Worm (Caenorhabditis elegans): ENCODE data around the gene F28B1.2.

Gene F28B1.2

DNA sequence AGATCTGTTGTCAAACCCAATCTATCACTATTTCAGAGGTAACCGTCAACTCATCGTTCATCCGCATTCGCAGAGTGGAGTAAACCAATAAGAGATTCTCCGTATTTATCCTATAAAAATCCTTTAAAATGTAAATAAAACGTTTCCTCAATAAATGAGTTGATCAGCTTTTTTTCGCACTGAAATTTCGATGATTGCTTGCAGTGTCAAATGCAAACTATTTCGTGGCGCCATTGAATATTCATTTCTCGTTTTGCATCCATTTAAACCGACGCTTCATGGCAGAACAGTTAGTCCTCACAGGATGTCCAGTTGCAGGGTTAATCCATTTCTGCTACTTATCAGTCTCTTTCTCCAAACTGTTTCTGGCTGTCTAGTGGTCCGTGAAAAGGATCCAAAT is 17.0 kb downstream of the F28B1.2 start, which contains the start of gene F28B1.9:
TSS of gene F28B1.9 (plus strand) at position 301 of the 400 bp plus-strand sequence.
- TF ChIP-seq ref-1 (GFP tag; conservative IDR thresholded peaks at IDR 0.05) (no peak), ztf-23 (GFP tag; IDR thresholded peaks at IDR 0.05) (no peak), flt-1 (GFP tag; IDR thresholded peaks at IDR 0.05) (no peak), klf-2 (GFP tag; conservative IDR thresholded peaks at IDR 0.05) (no peak), cog-1 (tag; optimal IDR thresholded peaks at IDR 0.05) (no peak), T22C8.4 (GFP tag; IDR thresholded peaks at IDR 0.05) (no peak), tab-1 (GFP tag; IDR thresholded peaks at IDR 0.05) (no peak)

DNA sequence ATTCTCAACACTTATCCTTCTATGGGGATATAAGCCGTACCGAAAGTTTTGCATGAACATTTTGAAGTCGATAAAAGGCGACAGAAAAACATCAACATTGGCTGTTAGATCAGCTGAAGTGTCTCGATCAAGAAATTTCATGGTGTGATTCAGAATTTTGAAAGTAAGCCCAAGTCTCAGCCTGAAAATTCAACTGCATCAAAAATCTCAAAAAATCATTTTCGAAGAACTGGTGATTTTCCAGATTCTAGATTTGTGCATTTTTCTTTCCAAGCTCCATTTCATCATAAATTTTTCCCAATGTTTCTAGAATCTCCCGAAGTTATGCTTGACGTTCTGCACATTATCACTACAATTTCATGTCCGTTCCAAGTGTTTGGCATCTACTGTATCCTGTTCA is 20.1 kb downstream of the F28B1.2 start, which contains the start of gene srh-255:
TSS of gene srh-255 (plus strand) at position 301 of the 400 bp plus-strand sequence.
- TF ChIP-seq cog-1 (tag; optimal IDR thresholded peaks at IDR 0.05): no peak
- no peak for TF ChIP-seq klf-2 (GFP tag; conservative IDR thresholded peaks at IDR 0.05)
- no peak for TF ChIP-seq med-1 (GFP tag; optimal IDR thresholded peaks at IDR 0.05; ENCODE audit: insufficient read depth)
- no peak for TF ChIP-seq ref-1 (GFP tag; conservative IDR thresholded peaks at IDR 0.05)
- TF ChIP-seq T22C8.4 (GFP tag; IDR thresholded peaks at IDR 0.05): no peak
- no peak for TF ChIP-seq flt-1 (GFP tag; IDR thresholded peaks at IDR 0.05)
- no peak for TF ChIP-seq ztf-29 (GFP tag; IDR thresholded peaks at IDR 0.05)
- TF ChIP-seq tab-1 (GFP tag; IDR thresholded peaks at IDR 0.05): no peak
- TF ChIP-seq ztf-23 (GFP tag; IDR thresholded peaks at IDR 0.05): no peak

DNA sequence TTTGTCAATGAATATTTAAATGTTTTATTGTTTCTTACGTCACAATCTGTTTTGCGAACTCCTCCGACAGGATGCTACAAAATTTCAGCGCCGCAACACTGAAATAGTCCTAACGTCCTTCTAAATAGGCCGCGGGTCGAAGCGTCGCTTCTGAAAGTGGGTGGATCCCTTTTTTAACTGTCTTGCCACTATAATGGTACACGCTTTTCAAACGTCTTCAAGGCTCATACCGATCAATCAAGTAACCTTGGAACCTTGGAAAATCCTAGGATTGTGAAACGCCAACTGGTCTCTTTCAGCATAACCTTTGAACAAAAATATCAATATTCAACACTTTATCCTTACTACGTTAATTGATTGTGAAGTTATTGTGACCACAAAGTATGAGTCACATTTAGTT is 22.0 kb downstream of the F28B1.2 start:
- TF ChIP-seq flt-1 (GFP tag; IDR thresholded peaks at IDR 0.05): no peak
- no peak for TF ChIP-seq T22C8.4 (GFP tag; IDR thresholded peaks at IDR 0.05)
- TF ChIP-seq cog-1 (tag; optimal IDR thresholded peaks at IDR 0.05): no peak
- TF ChIP-seq klf-2 (GFP tag; conservative IDR thresholded peaks at IDR 0.05): no peak
- TF ChIP-seq ztf-23 (GFP tag; IDR thresholded peaks at IDR 0.05): no peak
- TF ChIP-seq ztf-29 (GFP tag; IDR thresholded peaks at IDR 0.05): no peak

DNA sequence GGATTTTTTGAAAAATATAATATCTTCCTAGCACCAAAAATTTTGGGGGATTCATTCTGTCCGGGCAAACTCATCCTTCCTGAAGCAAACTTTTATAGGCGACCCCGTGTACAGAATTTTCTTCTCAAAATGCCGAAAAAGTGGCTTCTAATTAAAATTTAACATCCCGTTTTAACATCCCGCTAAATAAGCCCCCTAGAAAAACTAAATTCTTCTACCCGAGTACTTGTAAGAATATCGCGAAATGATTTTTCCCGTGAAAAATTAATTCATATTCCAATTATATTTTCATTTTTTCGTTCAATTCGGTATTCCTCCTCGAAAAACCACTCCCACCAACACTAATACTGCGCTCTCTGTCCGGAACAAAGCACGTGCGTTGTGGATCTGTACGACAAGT is 24.2 kb downstream of the F28B1.2 start, which contains the start of gene T05E12.8:
TSS of gene T05E12.8 (plus strand) at position 301 of the 400 bp plus-strand sequence.
- no peak for TF ChIP-seq flt-1 (GFP tag; IDR thresholded peaks at IDR 0.05)
- no peak for TF ChIP-seq tab-1 (GFP tag; IDR thresholded peaks at IDR 0.05)
- TF ChIP-seq ztf-23 (GFP tag; IDR thresholded peaks at IDR 0.05): no peak
- TF ChIP-seq med-1 (GFP tag; optimal IDR thresholded peaks at IDR 0.05; ENCODE audit: insufficient read depth): no peak
- TF ChIP-seq ref-1 (GFP tag; conservative IDR thresholded peaks at IDR 0.05): no peak
- no peak for TF ChIP-seq ztf-29 (GFP tag; IDR thresholded peaks at IDR 0.05)
- no peak for TF ChIP-seq klf-2 (GFP tag; conservative IDR thresholded peaks at IDR 0.05)
- no peak for TF ChIP-seq cog-1 (tag; optimal IDR thresholded peaks at IDR 0.05)
- no peak for TF ChIP-seq T22C8.4 (GFP tag; IDR thresholded peaks at IDR 0.05)

DNA sequence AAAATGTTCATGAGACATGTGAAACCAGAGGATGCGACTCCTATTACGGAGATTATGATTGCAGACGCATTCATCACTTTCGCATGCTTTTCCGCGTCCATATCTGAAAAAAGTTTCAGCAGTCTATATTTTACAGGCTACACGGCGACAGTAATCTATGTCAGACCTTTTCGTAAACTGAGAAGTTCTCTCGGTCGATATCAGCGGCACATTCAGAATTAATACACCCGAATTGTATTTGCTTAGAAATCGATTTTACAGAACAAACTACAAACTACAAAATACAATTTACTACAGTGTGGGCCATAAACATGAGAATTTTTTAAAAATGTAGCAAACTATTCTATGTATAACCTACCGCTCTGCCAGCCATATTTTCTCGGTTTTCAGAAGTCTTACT is 27.0 kb downstream of the F28B1.2 start, which contains the start of gene srbc-14:
TSS of gene srbc-14 (minus strand) at position 101 of the 400 bp plus-strand sequence.
- TF ChIP-seq ref-1 (GFP tag; conservative IDR thresholded peaks at IDR 0.05) (no peak), klf-2 (GFP tag; conservative IDR thresholded peaks at IDR 0.05) (no peak), tab-1 (GFP tag; IDR thresholded peaks at IDR 0.05) (no peak), ztf-29 (GFP tag; IDR thresholded peaks at IDR 0.05) (no peak), flt-1 (GFP tag; IDR thresholded peaks at IDR 0.05) (no peak), ztf-23 (GFP tag; IDR thresholded peaks at IDR 0.05) (no peak), med-1 (GFP tag; optimal IDR thresholded peaks at IDR 0.05; ENCODE audit: insufficient read depth) (no peak), cog-1 (tag; optimal IDR thresholded peaks at IDR 0.05) (no peak), T22C8.4 (GFP tag; IDR thresholded peaks at IDR 0.05) (no peak)

DNA sequence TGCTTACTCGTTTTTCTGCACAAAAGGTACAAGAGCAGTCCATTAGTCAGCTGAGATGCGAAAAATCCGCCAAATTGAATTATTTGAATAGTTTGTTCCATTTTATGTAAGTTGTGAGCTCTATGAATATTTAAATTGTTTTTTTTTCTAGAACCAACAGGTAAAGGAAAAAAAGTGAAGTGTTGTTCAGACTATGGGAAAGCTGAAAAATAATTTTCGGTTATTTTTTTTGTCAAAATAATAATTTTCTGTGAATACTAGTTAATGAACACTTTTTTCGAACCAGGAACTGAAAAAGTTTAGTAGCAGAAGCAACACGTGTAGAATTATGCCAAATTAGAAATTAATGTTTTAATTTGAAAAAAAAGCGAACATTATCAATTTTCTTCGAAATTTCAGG is 31.3 kb downstream of the F28B1.2 start, which contains the start of gene str-125:
TSS of gene str-125 (minus strand) at position 101 of the 400 bp plus-strand sequence.
- TF ChIP-seq tab-1 (GFP tag; IDR thresholded peaks at IDR 0.05): no peak
- no peak for TF ChIP-seq med-1 (GFP tag; optimal IDR thresholded peaks at IDR 0.05; ENCODE audit: insufficient read depth)
- no peak for TF ChIP-seq ref-1 (GFP tag; conservative IDR thresholded peaks at IDR 0.05)
- TF ChIP-seq cog-1 (tag; optimal IDR thresholded peaks at IDR 0.05): no peak
- TF ChIP-seq ztf-23 (GFP tag; IDR thresholded peaks at IDR 0.05): no peak
- TF ChIP-seq flt-1 (GFP tag; IDR thresholded peaks at IDR 0.05): no peak

DNA sequence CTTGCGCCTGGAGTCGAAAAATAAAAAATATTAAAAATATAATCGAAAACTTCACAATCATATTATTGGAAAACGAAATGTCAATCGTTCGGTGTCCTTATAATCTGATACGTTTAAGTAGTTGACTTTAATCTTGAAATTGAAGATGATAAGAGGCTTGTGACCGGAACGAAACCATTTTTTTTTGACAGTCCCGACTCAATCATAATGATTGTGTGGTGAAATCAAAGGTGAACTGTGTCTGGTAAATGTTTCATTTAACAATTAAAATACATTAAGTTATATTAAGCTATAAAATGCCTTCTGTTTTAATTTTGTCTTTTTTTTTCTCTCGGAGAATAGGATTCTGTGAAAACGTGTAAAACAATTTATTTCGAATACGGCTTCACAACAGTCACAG is 33.3 kb downstream of the F28B1.2 start, which contains the start of gene T05E12.3:
TSS of gene T05E12.3 (minus strand) at position 101 of the 400 bp plus-strand sequence.
- no peak for TF ChIP-seq med-1 (GFP tag; optimal IDR thresholded peaks at IDR 0.05; ENCODE audit: insufficient read depth)

DNA sequence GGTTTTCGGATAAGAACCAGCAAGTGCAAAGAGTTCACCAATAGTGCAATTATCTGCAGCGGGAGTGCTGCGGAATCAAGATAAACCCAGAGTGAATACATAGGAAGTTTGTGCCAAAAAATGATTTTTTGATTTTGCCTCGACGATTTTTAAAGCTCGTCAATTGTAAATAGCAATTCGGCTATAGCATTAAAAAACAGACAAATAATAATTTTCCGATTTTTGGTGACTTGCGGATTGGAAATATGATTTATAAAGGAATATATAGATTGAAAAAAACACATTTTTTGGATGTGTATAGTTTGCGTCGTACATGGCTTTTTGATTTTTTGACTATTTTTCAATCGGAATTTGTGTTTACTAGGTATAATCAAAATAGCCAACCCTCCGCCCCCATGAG is 35.2 kb downstream of the F28B1.2 start, which contains the start of gene srw-20:
TSS of gene srw-20 (minus strand) at position 101 of the 400 bp plus-strand sequence.
- TF ChIP-seq ref-1 (GFP tag; conservative IDR thresholded peaks at IDR 0.05): no peak
- TF ChIP-seq med-1 (GFP tag; optimal IDR thresholded peaks at IDR 0.05; ENCODE audit: insufficient read depth): no peak
- TF ChIP-seq ztf-29 (GFP tag; IDR thresholded peaks at IDR 0.05): no peak
- no peak for TF ChIP-seq ztf-23 (GFP tag; IDR thresholded peaks at IDR 0.05)
- no peak for TF ChIP-seq tab-1 (GFP tag; IDR thresholded peaks at IDR 0.05)
- no peak for TF ChIP-seq flt-1 (GFP tag; IDR thresholded peaks at IDR 0.05)
- TF ChIP-seq klf-2 (GFP tag; conservative IDR thresholded peaks at IDR 0.05): no peak
- TF ChIP-seq cog-1 (tag; optimal IDR thresholded peaks at IDR 0.05): no peak
- no peak for TF ChIP-seq T22C8.4 (GFP tag; IDR thresholded peaks at IDR 0.05)

DNA sequence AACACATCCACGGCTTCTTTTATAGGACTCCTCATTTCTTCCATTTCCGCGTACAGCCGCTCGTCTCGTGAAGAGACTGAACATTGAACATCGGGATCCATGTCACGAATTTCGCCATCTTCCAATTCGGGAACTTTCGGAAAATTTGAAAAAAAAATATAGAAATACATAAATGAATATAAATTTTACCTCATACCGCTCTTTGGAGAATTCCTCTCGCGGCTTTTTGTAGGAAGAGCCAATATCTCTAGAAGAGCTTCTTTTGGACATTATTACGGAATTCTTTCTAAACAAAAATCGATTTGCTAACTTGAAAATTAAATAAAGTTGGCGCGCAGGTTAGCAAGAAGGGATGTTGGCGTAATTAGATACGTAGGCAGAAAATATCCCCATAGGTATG is 38.1 kb downstream of the F28B1.2 start, which contains the start of gene T05E12.9:
TSS of gene T05E12.9 (minus strand) at position 101 of the 400 bp plus-strand sequence.
- TF ChIP-seq T22C8.4 (GFP tag; IDR thresholded peaks at IDR 0.05): no peak
- no peak for TF ChIP-seq ref-1 (GFP tag; conservative IDR thresholded peaks at IDR 0.05)
- no peak for TF ChIP-seq med-1 (GFP tag; optimal IDR thresholded peaks at IDR 0.05; ENCODE audit: insufficient read depth)
- TF ChIP-seq ztf-23 (GFP tag; IDR thresholded peaks at IDR 0.05): no peak
- TF ChIP-seq cog-1 (tag; optimal IDR thresholded peaks at IDR 0.05): no peak
- no peak for TF ChIP-seq ztf-29 (GFP tag; IDR thresholded peaks at IDR 0.05)
- TF ChIP-seq klf-2 (GFP tag; conservative IDR thresholded peaks at IDR 0.05): no peak
- TF ChIP-seq tab-1 (GFP tag; IDR thresholded peaks at IDR 0.05): no peak
- no peak for TF ChIP-seq flt-1 (GFP tag; IDR thresholded peaks at IDR 0.05)

DNA sequence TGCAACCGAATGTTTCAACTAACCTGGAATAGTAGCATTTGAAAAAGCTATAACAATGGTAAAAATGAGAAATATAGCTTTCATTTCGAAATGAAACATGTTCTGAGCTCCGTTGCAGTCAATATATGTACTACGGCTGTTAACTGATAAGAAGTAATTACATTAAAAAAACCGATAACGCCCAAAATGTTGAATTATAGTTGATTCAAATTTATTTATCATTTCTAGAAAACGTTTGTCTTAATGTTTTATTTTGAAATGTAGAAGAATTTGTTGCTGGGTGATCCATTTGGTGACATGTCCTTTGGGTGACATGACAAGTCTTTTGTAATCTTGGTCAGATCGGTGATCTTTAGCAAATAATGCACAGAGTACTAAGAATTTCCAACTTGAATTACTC is 44.7 kb downstream of the F28B1.2 start, which contains the start of gene T05E12.6:
TSS of gene T05E12.6 (minus strand) at position 101 of the 400 bp plus-strand sequence.
- no peak for TF ChIP-seq ref-1 (GFP tag; conservative IDR thresholded peaks at IDR 0.05)
- no peak for TF ChIP-seq med-1 (GFP tag; optimal IDR thresholded peaks at IDR 0.05; ENCODE audit: insufficient read depth)
- no peak for TF ChIP-seq flt-1 (GFP tag; IDR thresholded peaks at IDR 0.05)
- no peak for TF ChIP-seq ztf-23 (GFP tag; IDR thresholded peaks at IDR 0.05)
- TF ChIP-seq cog-1 (tag; optimal IDR thresholded peaks at IDR 0.05): no peak
- TF ChIP-seq ztf-29 (GFP tag; IDR thresholded peaks at IDR 0.05): no peak
- no peak for TF ChIP-seq tab-1 (GFP tag; IDR thresholded peaks at IDR 0.05)
- no peak for TF ChIP-seq klf-2 (GFP tag; conservative IDR thresholded peaks at IDR 0.05)
- no peak for TF ChIP-seq T22C8.4 (GFP tag; IDR thresholded peaks at IDR 0.05)
